Worm (Caenorhabditis elegans) whole organism, L2 larva: ENCODE measurements around the gene arp-1.

Experiments
- F13H6.1 ChIP-seq: sonication (generic microtip); optimal IDR thresholded peaks from 2 replicates; lab custom pipeline; 2016; ENCODE audit warnings: missing genetic modification characterization, missing compliant biosample characterization
- ama-1 ChIP-seq: fragments of 150-350 bp; optimal IDR thresholded peaks from 2 replicates; lab custom pipeline; 2018; ENCODE audit warnings: inconsistent platforms
- elt-3 ChIP-seq: sonication (generic microtip); optimal IDR thresholded peaks from 2 replicates; lab custom pipeline; 2017; ENCODE audit warnings: missing biosample characterization, missing genetic modification characterization
- lin-13 ChIP-seq: fragments of 150-350 bp; optimal IDR thresholded peaks from 2 replicates; lab custom pipeline; 2014; ENCODE audit warnings: missing biosample characterization, missing genetic modification reagents, missing genetic modification characterization
- lin-39 ChIP-seq: fragments of 150-350 bp; optimal IDR thresholded peaks from 2 replicates; lab custom pipeline; 2014; ENCODE audit warnings: missing biosample characterization, missing genetic modification reagents, missing genetic modification characterization
- lsy-2 ChIP-seq, 2 experiments: fragments of 150-350 bp in 1 of 2; sonication (generic microtip) in 1 of 2; optimal IDR thresholded peaks; 2 replicates each; lab custom pipeline; 2014 to 2017; ENCODE audit warnings: missing biosample characterization in 2 of 2, missing genetic modification characterization in 2 of 2
- nhr-10 ChIP-seq: sonication (generic microtip); optimal IDR thresholded peaks from 2 replicates; lab custom pipeline; 2017; ENCODE audit warnings: missing biosample characterization, missing genetic modification characterization
- nhr-129 ChIP-seq: fragments of 150-350 bp; optimal IDR thresholded peaks from 2 replicates; lab custom pipeline; 2014; ENCODE audit warnings: missing biosample characterization, missing genetic modification characterization
- nhr-23 ChIP-seq: fragments of 150-350 bp; optimal IDR thresholded peaks from 2 replicates; lab custom pipeline; 2014; ENCODE audit warnings: missing biosample characterization, missing genetic modification reagents, missing genetic modification characterization
- nhr-6 ChIP-seq: fragments of 150-350 bp; optimal IDR thresholded peaks from 2 replicates; lab custom pipeline; 2014; ENCODE audit warnings: missing biosample characterization, missing genetic modification characterization
- sem-4 ChIP-seq: fragments of 150-350 bp; optimal IDR thresholded peaks from 2 replicates; lab custom pipeline; 2014; ENCODE audit warnings: missing biosample characterization, missing genetic modification reagents, missing genetic modification characterization
- snpc-4 ChIP-seq: fragments of 150-350 bp; optimal IDR thresholded peaks from 2 replicates; lab custom pipeline; 2014; ENCODE audit warnings: missing biosample characterization, missing genetic modification characterization
- unc-62 ChIP-seq: fragments of 150-350 bp; optimal IDR thresholded peaks from 2 replicates; lab custom pipeline; 2014; ENCODE audit warnings: missing biosample characterization, missing genetic modification reagents, missing genetic modification characterization
- ztf-11 ChIP-seq: sonication (generic microtip); optimal IDR thresholded peaks from 2 replicates; lab custom pipeline; 2017; ENCODE audit warnings: missing biosample characterization, missing genetic modification characterization

DNA sequence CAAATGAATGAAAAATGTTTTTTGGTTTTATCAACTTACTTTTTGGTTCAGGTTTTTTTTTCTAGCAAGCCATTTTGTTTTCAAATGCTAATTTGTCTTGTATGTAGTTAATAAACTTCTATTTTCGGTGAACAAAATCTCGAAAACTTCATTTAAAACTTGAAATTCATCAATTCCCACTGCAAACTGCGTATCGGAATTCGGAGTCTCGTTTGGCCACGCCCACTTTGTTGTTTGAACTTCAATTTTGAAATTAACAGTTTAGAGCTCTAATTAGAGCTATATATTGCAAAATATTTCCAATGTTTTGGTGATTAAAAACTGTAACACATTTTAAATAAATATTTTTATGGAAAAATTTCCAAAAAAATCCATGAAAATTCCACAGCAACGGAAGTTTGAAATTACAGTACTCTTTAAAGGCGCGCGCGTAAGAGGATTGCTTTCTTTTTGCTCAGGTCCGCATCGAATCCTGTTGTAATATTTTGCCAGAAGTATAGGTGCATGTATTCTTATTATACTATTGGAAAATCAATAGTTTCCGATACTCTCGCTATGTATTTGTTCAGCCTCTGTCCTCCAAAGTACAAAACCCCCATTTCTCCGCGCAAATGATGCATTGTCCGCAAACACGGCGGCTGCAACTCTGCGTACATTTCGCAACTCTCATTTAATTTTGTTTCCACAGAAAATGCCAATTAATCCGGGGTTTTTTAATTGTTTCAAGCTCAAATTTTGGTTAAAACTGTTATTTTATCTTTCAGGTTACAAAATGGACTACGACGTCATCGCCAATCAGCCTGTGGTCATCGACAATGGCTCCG is at the start of gene arp-1:
- TF ChIP-seq unc-62 (GFP tag; lab: Kevin White, UChicago) (no peak), snpc-4 (tag; lab: Kevin White, UChicago) (peak; percentile 9), lin-39 (tag; lab: Kevin White, UChicago) (no peak), nhr-6 (no peak), ama-1 (no peak), sem-4 (tag; lab: Kevin White, UChicago) (no peak), ztf-11 (no peak), lsy-2 (tag; optimal IDR thresholded peaks at IDR 0.05; lab: Kevin White, UChicago) (peak; percentile 36 to 61), nhr-10 (tag; lab: Kevin White, UChicago) (no peak), elt-3 (tag; lab: Kevin White, UChicago) (no peak), nhr-23 (no peak), nhr-129 (peak; percentile 66), F13H6.1 (tag; lab: Kevin White, UChicago) (peak; percentile 43), lin-13 (GFP tag; lab: Kevin White, UChicago) (peak; percentile 0)
